Fruit fly (Drosophila melanogaster): ENCODE data around the gene CG1840.

DNA sequence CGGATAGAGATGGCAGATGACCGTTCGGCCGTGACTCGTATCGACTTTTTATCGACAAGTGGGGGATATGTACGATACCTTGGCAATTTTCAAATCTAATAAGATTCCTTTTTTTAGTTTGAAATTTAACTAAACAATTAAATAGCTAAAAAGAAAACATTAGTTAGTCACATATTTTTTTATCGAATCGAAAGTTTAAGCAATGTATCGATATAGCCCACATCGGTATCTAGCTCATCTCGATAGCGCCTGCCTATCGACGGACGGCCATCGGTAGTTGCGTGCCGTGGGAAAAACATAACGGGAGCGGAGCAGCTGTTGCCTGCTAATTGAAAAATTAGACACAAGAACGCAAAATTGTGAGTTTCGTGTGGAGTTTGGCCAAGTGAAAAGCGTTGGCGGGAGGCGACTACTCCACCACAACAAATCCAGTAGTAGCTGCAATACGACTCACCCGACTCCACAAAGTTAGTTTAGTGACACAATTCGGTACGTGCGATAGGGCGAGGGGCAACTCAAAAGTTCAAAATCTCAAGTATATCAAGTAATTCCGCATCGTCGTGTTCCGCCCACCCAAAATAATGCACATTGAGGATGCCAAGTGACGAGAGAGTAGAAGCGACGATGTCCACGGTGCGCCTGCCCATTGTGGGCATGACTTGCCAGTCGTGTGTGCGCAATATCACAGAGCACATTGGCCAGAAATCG lies 33.2 kb upstream of the CG1840 start, which contains the start of the genes CG10347 and ATP7:
- TF ChIP-seq Pif1B (GFP tag; optimal IDR thresholded peaks at IDR 0.05) (no peak), CG14655 (GFP tag; optimal IDR thresholded peaks at IDR 0.05) (no peak), Snoo (tag; optimal IDR thresholded peaks at IDR 0.05) (peak; percentile 2), CG17806 (tag; optimal IDR thresholded peaks at IDR 0.05) (no peak), fd96Ca (GFP tag; IDR thresholded peaks at IDR 0.05) (no peak), rn (GFP tag; IDR thresholded peaks at IDR 0.05) (no peak), CG4496 (GFP tag; IDR thresholded peaks at IDR 0.05) (no peak), CG10348 (GFP tag; IDR thresholded peaks at IDR 0.05) (no peak), CG12605 (GFP tag; IDR thresholded peaks at IDR 0.05) (no peak)
